Worm (Caenorhabditis elegans) whole organism, dauer: ENCODE results near the gene ife-1.

Source experiments
- unc-62 ChIP-seq: sonication (generic microtip); optimal IDR thresholded peaks from 2 replicates; lab custom pipeline; 2017; ENCODE audit warnings: missing biosample characterization, missing genetic modification reagents, missing genetic modification characterization

Gene ife-1

DNA sequence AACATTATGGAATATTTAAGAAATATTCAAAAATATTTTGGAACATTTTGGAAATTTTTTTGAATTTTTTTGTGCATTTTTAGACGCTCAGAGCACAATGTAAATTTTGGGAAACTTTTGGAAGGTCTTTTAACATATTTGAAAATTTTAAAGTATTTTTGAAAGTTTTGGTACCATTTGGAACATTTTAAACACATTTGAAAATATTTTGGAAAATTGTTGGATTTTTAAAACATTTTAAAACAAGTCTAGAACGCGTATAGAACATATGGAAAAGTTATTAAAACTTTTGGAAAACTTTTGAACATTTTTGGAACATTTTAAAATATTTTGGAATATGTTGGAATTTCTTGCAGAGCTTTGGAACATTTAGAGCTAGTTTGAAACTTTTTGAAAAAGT, 9.5 kb upstream of the ife-1 start, which contains the start of gene sdz-20:
Gene sdz-20, plus strand, starts transcription at position 301 of the 400 bp plus-strand sequence.
- TF ChIP-seq unc-62 (GFP tag; lab: Kevin White, UChicago), result no peak

DNA sequence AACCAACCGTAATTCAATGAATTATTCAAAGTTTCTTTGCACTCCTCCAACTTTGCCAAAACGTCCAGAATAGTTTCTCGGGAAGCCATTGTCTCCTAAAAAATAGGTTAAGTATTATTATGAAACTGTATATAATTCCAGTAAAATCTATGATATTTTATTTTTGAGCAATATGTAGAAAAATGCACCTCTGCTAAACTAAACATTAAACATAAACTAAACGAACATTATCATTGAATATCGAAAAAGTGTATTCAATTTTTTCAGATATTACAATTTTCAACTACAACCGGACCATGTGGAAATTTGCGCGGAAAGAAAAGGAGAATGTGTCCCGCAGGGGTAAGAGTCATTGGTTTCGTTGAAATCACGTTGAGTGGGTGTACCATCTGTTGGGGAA, 3.5 kb upstream of the ife-1 start, which contains the start of gene F53A2.3:
Gene F53A2.3, minus strand, starts transcription at position 101 of the 400 bp plus-strand sequence.
- no peak for TF ChIP-seq unc-62 (GFP tag; lab: Kevin White, UChicago)

ce11 chrIII:13340504-13341274, 2.5 kb upstream of the ife-1 start:
- no peak for TF ChIP-seq unc-62 (GFP tag; lab: Kevin White, UChicago)

DNA sequence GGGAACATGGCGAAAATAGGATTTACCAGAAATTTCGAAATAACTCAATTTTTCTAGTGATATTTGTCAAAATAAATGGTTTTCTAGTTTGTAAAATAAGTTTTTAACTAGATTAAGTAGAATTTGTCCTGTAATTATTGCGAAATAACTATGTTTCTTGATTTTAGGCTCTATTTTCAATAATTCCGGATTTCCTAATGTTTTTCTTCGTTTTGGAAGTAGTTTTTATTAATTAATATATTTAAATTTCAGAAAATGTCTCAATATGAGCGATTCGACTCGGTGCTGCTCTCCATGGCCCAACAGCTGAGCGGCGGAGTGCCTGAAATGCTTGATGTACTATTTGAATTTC, 2.0 kb upstream of the ife-1 start, which contains the start of gene nud-1:
Gene nud-1, plus strand, starts transcription at position 253 of the 352 bp plus-strand sequence.
- TF ChIP-seq unc-62 (GFP tag; lab: Kevin White, UChicago), result no peak

DNA sequence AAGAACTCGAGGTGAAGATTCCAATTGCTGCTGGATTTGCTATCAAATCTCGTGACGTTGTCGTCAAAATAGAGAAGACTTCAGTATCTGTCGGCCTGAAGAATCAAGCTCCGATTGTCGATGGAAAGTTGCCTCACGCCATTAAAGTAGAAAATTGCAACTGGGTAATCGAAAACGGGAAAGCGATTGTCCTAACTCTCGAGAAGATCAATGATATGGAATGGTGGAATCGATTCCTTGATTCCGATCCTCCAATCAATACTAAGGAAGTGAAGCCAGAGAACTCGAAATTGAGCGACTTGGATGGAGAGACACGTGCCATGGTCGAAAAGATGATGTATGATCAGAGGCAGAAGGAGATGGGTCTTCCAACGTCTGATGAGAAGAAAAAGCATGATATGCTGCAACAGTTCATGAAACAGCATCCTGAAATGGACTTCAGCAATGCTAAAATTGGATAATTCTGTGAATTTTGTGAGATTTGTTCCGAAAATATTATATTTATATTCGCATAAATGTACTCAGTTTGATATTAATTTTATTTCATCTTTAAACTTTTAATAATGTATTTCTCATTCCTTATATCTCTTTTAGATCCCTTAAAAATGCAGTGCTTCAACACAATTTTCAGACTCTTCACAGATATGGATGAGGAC, 1.0 kb upstream of the ife-1 start, which contains the start of gene dro-1:
Gene dro-1, plus strand, starts transcription at position 606 of the 656 bp plus-strand sequence.
- TF ChIP-seq unc-62 (GFP tag; lab: Kevin White, UChicago), result no peak

DNA sequence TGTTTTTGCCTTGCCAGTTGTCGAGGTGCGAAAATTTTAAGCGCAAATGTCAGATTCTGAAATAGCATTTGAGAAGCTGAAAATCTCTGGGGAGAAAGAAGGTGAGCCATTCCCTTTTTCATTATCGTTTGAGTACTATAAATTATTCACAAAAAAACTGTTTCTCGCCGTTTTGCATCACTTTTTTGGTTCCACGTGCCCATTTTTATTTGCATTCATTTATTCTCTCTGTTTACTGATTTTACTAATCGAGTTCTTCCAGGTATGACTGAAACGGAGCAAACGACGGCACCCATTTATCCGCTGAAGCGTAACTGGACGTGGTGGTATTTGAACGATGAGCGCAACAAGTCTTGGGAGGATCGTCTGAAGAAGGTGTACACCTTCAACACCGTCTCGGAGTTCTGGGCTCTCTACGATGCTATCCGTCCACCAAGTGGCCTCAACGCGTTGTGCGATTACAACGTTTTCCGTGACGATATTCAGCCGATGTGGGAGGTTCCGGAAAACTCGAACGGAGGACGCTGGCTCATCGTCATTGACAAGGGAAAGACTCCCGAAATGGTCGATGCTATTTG, 434 bp downstream of the ife-1 start:
- TF ChIP-seq unc-62 (GFP tag; lab: Kevin White, UChicago), result no peak

- no peak for TF ChIP-seq unc-62 (GFP tag; lab: Kevin White, UChicago)
Observed at ce11 chrIII:13344538-13345136, 1.4 kb downstream of the ife-1 start, which contains the start of gene acaa-2. acaa-2 (plus strand) TSS chrIII:13344937.

DNA sequence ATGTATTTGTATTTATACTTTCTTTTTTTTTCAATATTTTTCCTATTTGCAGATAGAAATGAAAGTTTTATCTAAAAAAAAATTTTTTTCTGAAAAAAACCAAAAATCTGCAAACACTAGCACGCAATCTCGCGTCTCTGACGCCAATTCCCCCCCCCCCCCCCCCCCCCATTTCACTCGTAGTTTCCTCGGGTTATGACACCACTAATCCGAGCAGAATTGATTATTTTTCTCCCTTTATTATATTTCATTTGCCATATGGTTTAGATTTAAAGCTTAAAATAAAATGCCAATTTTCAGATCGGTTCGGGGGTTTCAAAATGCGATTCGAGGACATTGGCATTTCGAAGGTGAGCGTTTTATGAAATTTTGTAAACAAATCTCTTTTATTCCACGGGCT, 3.6 kb downstream of the ife-1 start, which contains the start of gene mtm-6:
Gene mtm-6, plus strand, starts transcription at position 301 of the 400 bp plus-strand sequence.
- no peak for TF ChIP-seq unc-62 (GFP tag; lab: Kevin White, UChicago)

- TF ChIP-seq unc-62 (GFP tag; lab: Kevin White, UChicago), result no peak
Observed at ce11 chrIII:13347782-13348327, 4.6 kb downstream of the ife-1 start.

- TF ChIP-seq unc-62 (GFP tag; lab: Kevin White, UChicago), result no peak
Observed at ce11 chrIII:13348891-13349290, 5.7 kb downstream of the ife-1 start.

- TF ChIP-seq unc-62 (GFP tag; lab: Kevin White, UChicago), result no peak
Observed at ce11 chrIII:13350964-13351363, 7.7 kb downstream of the ife-1 start.

ce11 chrIII:13359256-13359655, 16.0 kb downstream of the ife-1 start, which contains the start of gene F53A2.9:
F53A2.9 (minus strand) TSS chrIII:13359356.
- TF ChIP-seq unc-62 (GFP tag; lab: Kevin White, UChicago), result no peak

- TF ChIP-seq unc-62 (GFP tag; lab: Kevin White, UChicago), result no peak
Observed at ce11 chrIII:13359847-13360246, 16.6 kb downstream of the ife-1 start.

- no peak for TF ChIP-seq unc-62 (GFP tag; lab: Kevin White, UChicago)
Observed at ce11 chrIII:13370980-13371379, 27.8 kb downstream of the ife-1 start, which contains the start of gene T03F6.9. T03F6.9 (minus strand) TSS chrIII:13371080.

DNA sequence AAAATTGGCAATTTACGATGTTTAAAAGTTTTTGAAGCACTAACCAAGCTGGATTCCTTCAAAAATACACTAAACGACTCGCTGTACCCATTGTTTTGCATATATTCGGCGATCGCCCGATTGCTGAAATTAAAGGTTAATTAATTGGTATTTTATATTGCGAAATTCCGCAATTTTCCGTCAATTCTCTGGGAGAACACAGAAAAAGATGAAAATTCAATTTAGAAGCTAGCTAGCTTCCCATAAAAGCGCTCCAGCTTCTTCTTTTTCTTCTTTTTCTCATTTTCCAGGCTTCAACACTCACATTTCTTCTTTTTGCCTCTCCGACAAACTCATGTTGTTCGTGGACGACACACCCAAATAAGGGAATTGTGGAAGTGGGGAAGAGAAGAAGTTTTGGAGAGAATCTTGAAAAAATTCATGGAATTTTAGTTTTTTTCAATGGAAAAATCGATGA, 33.1 kb downstream of the ife-1 start, which contains the start of gene lis-1:
Gene lis-1, minus strand, starts transcription at position 407 of the 457 bp plus-strand sequence.
- no peak for TF ChIP-seq unc-62 (GFP tag; lab: Kevin White, UChicago)
